Fruit fly (Drosophila melanogaster) whole organism, embryonic: ENCODE measurements around the gene euc.

Source experiments
- CG12236 ChIP-seq: fragments of 200-800 bp; sonication (Bioruptor generic); optimal IDR thresholded peaks from 2 replicates; lab custom pipeline; 2016; ENCODE audit warnings: missing biosample characterization, missing genetic modification characterization
- Sox102F ChIP-seq: fragments of 200-800 bp; sonication (Bioruptor generic); optimal IDR thresholded peaks from 2 replicates; lab custom pipeline; 2018; ENCODE audit warnings: missing biosample characterization, mild to moderate bottlenecking, missing genetic modification characterization, moderate library complexity
- nmo ChIP-seq: fragments of 200-800 bp; sonication (Bioruptor generic); optimal IDR thresholded peaks from 2 replicates; lab custom pipeline; 2018; ENCODE audit warnings: missing biosample characterization, mild to moderate bottlenecking, missing genetic modification characterization, moderate library complexity

dm6 chr3R:18993159-18993558, 14.6 kb upstream of the euc start:
- TF ChIP-seq CG12236: no peak
- no peak for TF ChIP-seq nmo
- no peak for TF ChIP-seq Sox102F
